Worm (Caenorhabditis elegans): Measurements from ENCODE around the gene Y25C1A.14.

Gene Y25C1A.14

ce11 chrII:3108101-3108500, 11.3 kb upstream of the Y25C1A.14 start:
- TF ChIP-seq dmd-4 (tag; optimal IDR thresholded peaks at IDR 0.05) (no peak), nhr-10 (tag; optimal IDR thresholded peaks at IDR 0.05) (no peak), ztf-1 (GFP tag; conservative IDR thresholded peaks at IDR 0.05) (no peak), skn-1 (tag; optimal IDR thresholded peaks at IDR 0.05) (no peak), egl-27 (tag; optimal IDR thresholded peaks at IDR 0.05) (no peak), C34F6.9 (tag; optimal IDR thresholded peaks at IDR 0.05) (no peak), nhr-6 (tag; optimal IDR thresholded peaks at IDR 0.05) (no peak), blmp-1 (tag; optimal IDR thresholded peaks at IDR 0.05; ENCODE audit: insufficient read depth) (no peak), snpc-4 (tag; optimal IDR thresholded peaks at IDR 0.05) (no peak), nhr-21 (tag; optimal IDR thresholded peaks at IDR 0.05) (no peak), sem-4 (tag; optimal IDR thresholded peaks at IDR 0.05) (no peak), alr-1 (tag; optimal IDR thresholded peaks at IDR 0.05) (no peak), crh-2 (tag; optimal IDR thresholded peaks at IDR 0.05) (no peak), nhr-25 (tag; optimal IDR thresholded peaks at IDR 0.05) (no peak), ztf-11 (tag; optimal IDR thresholded peaks at IDR 0.05) (no peak), nhr-23 (tag; optimal IDR thresholded peaks at IDR 0.05) (no peak), Y55F3AM.14 (GFP tag; optimal IDR thresholded peaks at IDR 0.05) (no peak)

- TF ChIP-seq ztf-4 (tag; optimal IDR thresholded peaks at IDR 0.05) (no peak), sma-9 (GFP tag; optimal IDR thresholded peaks at IDR 0.05) (no peak), sma-9 (tag; optimal IDR thresholded peaks at IDR 0.05) (no peak), crh-2 (tag; optimal IDR thresholded peaks at IDR 0.05) (no peak), mdl-1 (tag; optimal IDR thresholded peaks at IDR 0.05) (no peak), aly-2 (tag; optimal IDR thresholded peaks at IDR 0.05) (no peak), skn-1 (tag; optimal IDR thresholded peaks at IDR 0.05) (no peak), snpc-4 (tag; optimal IDR thresholded peaks at IDR 0.05) (no peak), F13H6.1 (tag; optimal IDR thresholded peaks at IDR 0.05) (no peak), lin-39 (tag; optimal IDR thresholded peaks at IDR 0.05) (no peak)
These were observed 9.0 kb upstream of the Y25C1A.14 start, which contains the start of gene clec-122 for ce11 chrII:3105765-3106164. Gene clec-122 (plus strand): TSS chrII:3106065.

- TF ChIP-seq Y55F3AM.14 (GFP tag; optimal IDR thresholded peaks at IDR 0.05) (no peak), elt-3 (tag; optimal IDR thresholded peaks at IDR 0.05) (no peak), nhr-129 (tag; optimal IDR thresholded peaks at IDR 0.05) (no peak)
These were observed 5.3 kb upstream of the Y25C1A.14 start, which contains the start of gene clec-121 for ce11 chrII:3102018-3102417. Gene clec-121 (plus strand): TSS chrII:3102318.

- TF ChIP-seq lin-13 (GFP tag; optimal IDR thresholded peaks at IDR 0.05), result no peak
- TF ChIP-seq fos-1 (tag; optimal IDR thresholded peaks at IDR 0.05), result no peak
- TF ChIP-seq unc-55 (GFP tag; optimal IDR thresholded peaks at IDR 0.05), result no peak
- TF ChIP-seq ZK546.5 (tag; optimal IDR thresholded peaks at IDR 0.05), result no peak
- no peak for TF ChIP-seq ztf-11 (tag; optimal IDR thresholded peaks at IDR 0.05)
- TF ChIP-seq egl-27 (tag; optimal IDR thresholded peaks at IDR 0.05), result no peak
- no peak for TF ChIP-seq sma-9 (GFP tag; optimal IDR thresholded peaks at IDR 0.05)
- TF ChIP-seq sma-9 (tag; optimal IDR thresholded peaks at IDR 0.05), result no peak
- no peak for TF ChIP-seq sma-3 (GFP tag; optimal IDR thresholded peaks at IDR 0.05)
- no peak for TF ChIP-seq mdl-1 (tag; optimal IDR thresholded peaks at IDR 0.05)
- no peak for TF ChIP-seq Y55F3AM.14 (GFP tag; optimal IDR thresholded peaks at IDR 0.05)
- TF ChIP-seq elt-3 (tag; optimal IDR thresholded peaks at IDR 0.05), result no peak
- no peak for TF ChIP-seq nhr-237 (tag; optimal IDR thresholded peaks at IDR 0.05)
These were observed 3.8 kb upstream of the Y25C1A.14 start, which contains the start of gene srg-24 for ce11 chrII:3100546-3100945. Gene srg-24 (minus strand): TSS chrII:3100646.

ce11 chrII:3096060-3096459, 697 bp downstream of the Y25C1A.14 start, which contains the start of gene srg-23:
Gene srg-23 (minus strand): TSS chrII:3096160.
- TF ChIP-seq nhr-129 (tag; optimal IDR thresholded peaks at IDR 0.05), result no peak
- no peak for TF ChIP-seq nhr-10 (tag; optimal IDR thresholded peaks at IDR 0.05)
- no peak for TF ChIP-seq zag-1 (tag; optimal IDR thresholded peaks at IDR 0.05)
- no peak for TF ChIP-seq sma-9 (GFP tag; optimal IDR thresholded peaks at IDR 0.05)
- TF ChIP-seq sma-9 (tag; optimal IDR thresholded peaks at IDR 0.05), result no peak
- no peak for TF ChIP-seq unc-39 (tag; optimal IDR thresholded peaks at IDR 0.05)
- TF ChIP-seq lin-13 (GFP tag; optimal IDR thresholded peaks at IDR 0.05), result no peak
